Worm (Caenorhabditis elegans) whole organism, L2 larva: ENCODE data around the gene F20C5.11.

ENCODE experiments used
- R02D3.7 ChIP-seq: fragments of 150-350 bp; optimal IDR thresholded peaks from 2 replicates; lab custom pipeline; 2014; ENCODE audit warnings: missing biosample characterization, missing genetic modification characterization
- aly-2 ChIP-seq: fragments of 150-350 bp; optimal IDR thresholded peaks from 2 replicates; lab custom pipeline; 2014; ENCODE audit warnings: missing biosample characterization, missing genetic modification characterization
- ceh-82 ChIP-seq: fragments of 150-350 bp; optimal IDR thresholded peaks from 2 replicates; lab custom pipeline; 2014; ENCODE audit warnings: missing biosample characterization, missing genetic modification characterization
- lin-13 ChIP-seq: fragments of 150-350 bp; optimal IDR thresholded peaks from 2 replicates; lab custom pipeline; 2014; ENCODE audit warnings: missing biosample characterization, missing genetic modification reagents, missing genetic modification characterization
- mdl-1 ChIP-seq, 2 experiments: fragments of 150-350 bp in 1 of 2; sonication (generic microtip) in 1 of 2; optimal IDR thresholded peaks; 2 replicates each; lab custom pipeline; 2017; ENCODE audit warnings: missing biosample characterization in 2 of 2, missing genetic modification characterization in 2 of 2
- nhr-11 ChIP-seq: fragments of 150-350 bp; optimal IDR thresholded peaks from 2 replicates; lab custom pipeline; 2014; ENCODE audit warnings: missing biosample characterization, missing genetic modification characterization

- TF ChIP-seq R02D3.7 (tag; lab: Kevin White, UChicago) (no peak), mdl-1 (tag; optimal IDR thresholded peaks at IDR 0.05; lab: Kevin White, UChicago) (no peak), nhr-11 (no peak), aly-2 (no peak), ceh-82 (tag; lab: Kevin White, UChicago) (no peak), lin-13 (GFP tag; lab: Kevin White, UChicago) (no peak)
These were observed 45.5 kb upstream of the F20C5.11 start for ce11 chrIV:8807327-8807726.
